Fruit fly (Drosophila melanogaster) whole organism, embryonic: ENCODE measurements at regions not wholly inside any gene's neighbourhood (a gene's known extent, or its start where the extent isn't known, plus 50 kb on each side); places are given as distances from the start of the nearest gene placed in this dataset.

ENCODE experiments used
- BtbVII ChIP-seq: fragments of 200-800 bp; sonication (Bioruptor generic); optimal IDR thresholded peaks from 3 replicates; lab custom pipeline; 2017; ENCODE audit warnings: missing biosample characterization, mild to moderate bottlenecking, missing genetic modification characterization
- CG10267 ChIP-seq: fragments of 200-800 bp; sonication (Bioruptor generic); optimal IDR thresholded peaks from 2 replicates; lab custom pipeline; 2018; ENCODE audit warnings: missing biosample characterization, mild to moderate bottlenecking, missing genetic modification characterization, moderate library complexity
- CG13624 ChIP-seq: fragments of 200-800 bp; sonication (Bioruptor generic); optimal IDR thresholded peaks from 2 replicates; lab custom pipeline; 2016; ENCODE audit warnings: missing biosample characterization, missing genetic modification characterization
- CG14050 ChIP-seq: fragments of 200-800 bp; sonication (Bioruptor generic); IDR thresholded peaks from 3 replicates; pipeline ENCODE4 v1.3.6; 2022; ENCODE audit warnings: missing biosample characterization, missing genetic modification characterization
- CG15073 ChIP-seq: fragments of 200-800 bp; sonication (Bioruptor generic); optimal IDR thresholded peaks from 2 replicates; lab custom pipeline; 2016; ENCODE audit warnings: missing biosample characterization, missing genetic modification characterization
- CG31441 ChIP-seq: fragments of 200-800 bp; sonication (Bioruptor generic); IDR thresholded peaks from 2 replicates; pipeline ENCODE4 v1.3.6; 2022; ENCODE audit warnings: missing biosample characterization, missing genetic modification characterization
- CG3163 ChIP-seq: fragments of 200-800 bp; sonication (Bioruptor generic); optimal IDR thresholded peaks from 3 replicates; lab custom pipeline; 2016; ENCODE audit warnings: missing biosample characterization, missing genetic modification characterization
- CG5180 ChIP-seq: fragments of 200-800 bp; sonication (Bioruptor generic); optimal IDR thresholded peaks from 3 replicates; lab custom pipeline; 2017; ENCODE audit warnings: missing biosample characterization, missing genetic modification characterization, mild to moderate bottlenecking, moderate library complexity, missing genetic modification reagents
- CG6765 ChIP-seq: fragments of 200-800 bp; sonication (Bioruptor generic); optimal IDR thresholded peaks from 3 replicates; lab custom pipeline; 2017; ENCODE audit warnings: missing biosample characterization, mild to moderate bottlenecking, missing genetic modification characterization
- CG8359 ChIP-seq: fragments of 200-800 bp; sonication (Bioruptor generic); optimal IDR thresholded peaks from 2 replicates; lab custom pipeline; 2017; ENCODE audit warnings: missing biosample characterization, mild to moderate bottlenecking, missing genetic modification characterization, borderline replicate concordance
- CG9797 ChIP-seq: fragments of 200-800 bp; sonication (Bioruptor generic); optimal IDR thresholded peaks from 3 replicates; lab custom pipeline; 2018; ENCODE audit warnings: missing biosample characterization, mild to moderate bottlenecking, missing genetic modification characterization
- CTCF ChIP-seq: fragments of 200-800 bp; sonication (Bioruptor generic); optimal IDR thresholded peaks from 2 replicates; lab custom pipeline; 2017; ENCODE audit warnings: missing biosample characterization, mild to moderate bottlenecking, missing genetic modification characterization, moderate library complexity
- CrebB ChIP-seq: fragments of 200-800 bp; sonication (Bioruptor generic); optimal IDR thresholded peaks from 3 replicates; lab custom pipeline; 2018; ENCODE audit warnings: missing biosample characterization, mild to moderate bottlenecking, missing genetic modification characterization
- Dref ChIP-seq: fragments of 200-800 bp; sonication (Bioruptor generic); IDR thresholded peaks from 2 replicates; pipeline ENCODE4 v1.3.6; 2022; ENCODE audit warnings: missing biosample characterization, missing genetic modification characterization
- Drgx ChIP-seq: fragments of 200-800 bp; sonication (Bioruptor generic); IDR thresholded peaks from 2 replicates; pipeline ENCODE4 v1.3.6; 2022; ENCODE audit warnings: missing biosample characterization, missing genetic modification characterization
- Ets65A ChIP-seq: fragments of 200-800 bp; sonication (Bioruptor generic); peaks from one replicate; lab custom pipeline; 2016; ENCODE audit warnings: missing biosample characterization, missing genetic modification characterization
- Hand ChIP-seq: fragments of 200-800 bp; sonication (Bioruptor generic); optimal IDR thresholded peaks from 2 replicates; lab custom pipeline; 2017; ENCODE audit warnings: mild to moderate bottlenecking, missing biosample characterization, missing genetic modification reagents, missing genetic modification characterization
- HmgD ChIP-seq: fragments of 200-800 bp; sonication (Bioruptor generic); optimal IDR thresholded peaks from 3 replicates; lab custom pipeline; 2016; ENCODE audit warnings: missing biosample characterization, missing genetic modification characterization
- Hmx ChIP-seq: fragments of 200-800 bp; sonication (Bioruptor generic); optimal IDR thresholded peaks from 2 replicates; lab custom pipeline; 2016; ENCODE audit warnings: missing biosample characterization, missing genetic modification characterization
- Lim3 ChIP-seq: fragments of 200-800 bp; sonication (Bioruptor generic); IDR thresholded peaks from 2 replicates; pipeline ENCODE4 v1.3.6; 2022; ENCODE audit warnings: missing biosample characterization, missing genetic modification characterization
- Med ChIP-seq: fragments of 200-800 bp; sonication (Bioruptor generic); peaks from one replicate; lab custom pipeline; 2016; ENCODE audit warnings: missing biosample characterization, missing genetic modification characterization, mild to moderate bottlenecking, inconsistent platforms, moderate library complexity
- NC2α ChIP-seq: fragments of 200-800 bp; sonication (Bioruptor generic); optimal IDR thresholded peaks from 2 replicates; lab custom pipeline; 2016; ENCODE audit warnings: missing biosample characterization, missing genetic modification characterization
- Nf-YC ChIP-seq: fragments of 200-800 bp; optimal IDR thresholded peaks from 3 replicates; lab custom pipeline; 2019; ENCODE audit warnings: missing biosample characterization, mild to moderate bottlenecking, missing genetic modification characterization, moderate library complexity
- Optix ChIP-seq: fragments of 200-800 bp; sonication (Bioruptor generic); IDR thresholded peaks from 3 replicates; pipeline ENCODE4 v1.3.6; 2022; ENCODE audit warnings: missing biosample characterization, missing genetic modification characterization
- Rfx ChIP-seq: fragments of 200-800 bp; sonication (Bioruptor generic); IDR thresholded peaks from 2 replicates; pipeline ENCODE4 v1.3.6; 2022; ENCODE audit warnings: missing biosample characterization, missing genetic modification characterization
- Side ChIP-seq: fragments of 200-800 bp; sonication (Bioruptor generic); optimal IDR thresholded peaks from 2 replicates; lab custom pipeline; 2016; ENCODE audit warnings: missing biosample characterization, missing genetic modification characterization
- Trl ChIP-seq, 3 experiments: fragments of >200 bp in 2 of 3; fragments of 200-800 bp in 1 of 3; sonication (Bioruptor generic) in 1 of 3; optimal IDR thresholded peaks; 2 replicates in 1 of 3; 3 replicates in 2 of 3; lab custom pipeline; 2016 to 2017; ENCODE audit warnings: missing biosample characterization in 1 of 3, missing genetic modification characterization in 1 of 3
- amos ChIP-seq: fragments of 200-800 bp; sonication (Bioruptor generic); IDR thresholded peaks from 2 replicates; pipeline ENCODE4 v1.3.6; 2022; ENCODE audit warnings: missing biosample characterization, missing genetic modification characterization; ENCODE audit not compliant: partially characterized antibody
- ase ChIP-seq: fragments of 200-800 bp; sonication (Bioruptor generic); IDR thresholded peaks from 3 replicates; pipeline ENCODE4 v1.3.6; 2022; ENCODE audit warnings: missing biosample characterization, missing genetic modification characterization
- bowl ChIP-seq: fragments of 200-800 bp; sonication (Bioruptor generic); IDR thresholded peaks from 2 replicates; pipeline ENCODE4 v1.3.6; 2022; ENCODE audit warnings: missing biosample characterization, missing genetic modification characterization
- bsh ChIP-seq, 2 experiments: fragments of 200-800 bp; sonication (Bioruptor generic); optimal IDR thresholded peaks; 2 replicates each; lab custom pipeline; 2017 to 2018; ENCODE audit warnings: mild to moderate bottlenecking in 2 of 2, missing biosample characterization in 2 of 2, missing genetic modification characterization in 2 of 2, moderate library complexity in 1 of 2
- corto ChIP-seq: fragments of 200-800 bp; sonication (Bioruptor generic); optimal IDR thresholded peaks from 2 replicates; lab custom pipeline; 2016; ENCODE audit warnings: missing biosample characterization, mild to moderate bottlenecking, missing genetic modification characterization, moderate library complexity
- crol ChIP-seq: fragments of 200-800 bp; sonication (Bioruptor generic); IDR thresholded peaks from 2 replicates; pipeline ENCODE4 v1.3.6; 2022; ENCODE audit warnings: missing biosample characterization, missing genetic modification characterization
- ems ChIP-seq: fragments of 200-800 bp; sonication (Bioruptor generic); optimal IDR thresholded peaks from 3 replicates; lab custom pipeline; 2016; ENCODE audit warnings: missing biosample characterization, missing genetic modification characterization
- gt ChIP-seq: fragments of 200-800 bp; sonication (Bioruptor generic); IDR thresholded peaks from 2 replicates; pipeline ENCODE4 v1.3.6; 2022; ENCODE audit warnings: missing biosample characterization, missing genetic modification characterization
- hkb ChIP-seq, 2 experiments: fragments of 200-800 bp in 1 of 2; fragments of >200 bp in 1 of 2; sonication (Bioruptor generic) in 1 of 2; IDR thresholded peaks in 1 of 2; optimal IDR thresholded peaks in 1 of 2; 2 replicates each; pipeline versions ENCODE4 v1.3.6 to Lab custom; 2017 to 2022; ENCODE audit warnings: missing biosample characterization in 1 of 2, missing genetic modification characterization in 1 of 2
- ind ChIP-seq: fragments of 200-800 bp; sonication (Bioruptor generic); optimal IDR thresholded peaks from 3 replicates; lab custom pipeline; 2016; ENCODE audit warnings: missing biosample characterization, missing genetic modification characterization
- pnt ChIP-seq: fragments of 200-800 bp; sonication (Bioruptor generic); optimal IDR thresholded peaks from 3 replicates; lab custom pipeline; 2016; ENCODE audit warnings: missing biosample characterization, missing genetic modification characterization
- row ChIP-seq: fragments of 200-800 bp; sonication (Bioruptor generic); IDR thresholded peaks from 3 replicates; pipeline ENCODE4 v1.3.6; 2022; ENCODE audit warnings: missing biosample characterization, missing genetic modification characterization
- sens ChIP-seq: fragments of 200-800 bp; sonication (Bioruptor generic); peaks from one replicate; lab custom pipeline; 2016; ENCODE audit warnings: missing biosample characterization, missing genetic modification characterization
- shn ChIP-seq: fragments of 200-800 bp; sonication (Bioruptor generic); optimal IDR thresholded peaks from 3 replicates; lab custom pipeline; 2016; ENCODE audit warnings: missing biosample characterization, missing genetic modification characterization
- sima ChIP-seq: fragments of 200-800 bp; sonication (Bioruptor generic); optimal IDR thresholded peaks from 2 replicates; lab custom pipeline; 2016; ENCODE audit warnings: missing biosample characterization, missing genetic modification characterization
- sob ChIP-seq: fragments of 200-800 bp; sonication (Bioruptor generic); IDR thresholded peaks from 2 replicates; pipeline ENCODE4 v1.3.6; 2022; ENCODE audit warnings: missing biosample characterization, missing genetic modification characterization
- sug ChIP-seq: fragments of 200-800 bp; optimal IDR thresholded peaks from 2 replicates; lab custom pipeline; 2019; ENCODE audit warnings: missing biosample characterization, mild to moderate bottlenecking, missing genetic modification characterization, moderate library complexity
- yki ChIP-seq: fragments of >200 bp; optimal IDR thresholded peaks from 3 replicates; lab custom pipeline; 2018
- z ChIP-seq: fragments of 200-800 bp; sonication (Bioruptor generic); IDR thresholded peaks from 3 replicates; pipeline ENCODE4 v1.3.6; 2022; ENCODE audit warnings: missing biosample characterization, missing genetic modification characterization
- zen2 ChIP-seq: fragments of 200-800 bp; sonication (Bioruptor generic); IDR thresholded peaks from 3 replicates; pipeline ENCODE4 v1.3.6; 2022; ENCODE audit warnings: missing biosample characterization, missing genetic modification characterization; ENCODE audit not compliant: partially characterized antibody
- zfh2 ChIP-seq: fragments of 200-800 bp; sonication (Bioruptor generic); optimal IDR thresholded peaks from 2 replicates; lab custom pipeline; 2016; ENCODE audit warnings: missing biosample characterization, missing genetic modification characterization

DNA sequence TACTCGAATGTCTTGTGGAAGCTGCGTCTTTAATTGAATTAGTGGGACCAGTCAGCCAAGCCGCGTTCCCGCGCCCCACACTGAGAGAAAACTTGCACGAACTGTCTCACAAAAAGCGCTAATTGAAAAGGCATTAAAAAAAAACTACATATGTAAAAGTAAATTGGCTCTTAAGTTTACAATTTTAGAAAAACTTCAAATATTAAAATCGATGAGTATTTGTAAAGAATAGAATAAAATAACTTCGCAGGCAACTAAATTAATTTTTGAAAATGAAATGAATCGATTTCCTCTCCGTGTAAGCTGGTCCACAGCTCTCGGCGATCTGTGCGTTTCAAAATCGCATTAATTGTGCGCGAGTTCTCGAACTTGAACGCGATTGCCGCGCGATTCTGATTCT, 53.5 kb downstream of the CG12479 start:
- TF ChIP-seq Optix (GFP tag; lab: Robert Waterston, UW) (no peak), CG8359 (GFP tag; lab: Kevin White, UChicago) (peak; percentile 71), sug (tag; lab: Kevin White, UChicago) (no peak), bowl (no peak), row (0 out of 3 replicates have a peak, but pooled peaks have one; percentile 10), Dref (no peak), sens (peak; percentile 39), Drgx (GFP tag; lab: Robert Waterston, UW) (0 out of 2 replicates have a peak, but pooled peaks have one; percentile 22), gt (no peak)
- TF ChIP-seq, all 482 proteins: peak for 4

DNA sequence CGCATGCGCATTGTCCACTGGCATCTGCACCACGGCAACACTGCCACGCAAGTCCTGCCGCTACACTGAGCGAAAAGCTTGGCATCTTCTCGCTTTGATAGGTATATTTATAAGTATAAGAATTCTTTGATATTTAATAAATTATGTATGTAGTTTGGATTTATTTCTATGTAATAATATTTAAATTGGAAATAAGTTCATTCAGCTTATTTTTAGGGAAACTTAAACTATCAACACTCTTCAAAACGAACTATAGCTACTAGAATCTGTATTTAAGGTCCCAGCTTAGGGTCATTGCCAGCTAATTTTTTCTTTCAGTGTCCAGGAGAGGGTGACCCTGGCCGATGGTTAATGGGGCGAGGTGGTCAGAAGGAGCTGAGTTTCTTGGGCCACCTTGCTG, 60.3 kb downstream of the CG12479 start:
- no peak for TF ChIP-seq CG31441 (GFP tag; lab: Robert Waterston, UW)
- TF ChIP-seq amos = no peak
- no peak for TF ChIP-seq CG6765 (GFP tag; lab: Kevin White, UChicago)
- no peak for TF ChIP-seq Hmx (GFP tag; lab: Kevin White, UChicago)
- no peak for TF ChIP-seq Nf-YC (tag; lab: Kevin White, UChicago)
- TF ChIP-seq Ets65A (GFP tag; lab: Kevin White, UChicago) = no peak
- TF ChIP-seq CG5180 (GFP tag; lab: Kevin White, UChicago) = no peak
- no peak for TF ChIP-seq CrebB (tag; lab: Kevin White, UChicago)
- TF ChIP-seq zfh2 (GFP tag; lab: Kevin White, UChicago) = no peak
- no peak for TF ChIP-seq sima (GFP tag; lab: Kevin White, UChicago)
- no peak for TF ChIP-seq corto (GFP tag; lab: Kevin White, UChicago)
- TF ChIP-seq sens = no peak
- TF ChIP-seq Med (GFP tag; lab: Kevin White, UChicago) = no peak
- TF ChIP-seq Rfx (GFP tag; lab: Robert Waterston, UW) = no peak
- TF ChIP-seq CG15073 (GFP tag; lab: Kevin White, UChicago) = no peak
- TF ChIP-seq pnt = no peak

DNA sequence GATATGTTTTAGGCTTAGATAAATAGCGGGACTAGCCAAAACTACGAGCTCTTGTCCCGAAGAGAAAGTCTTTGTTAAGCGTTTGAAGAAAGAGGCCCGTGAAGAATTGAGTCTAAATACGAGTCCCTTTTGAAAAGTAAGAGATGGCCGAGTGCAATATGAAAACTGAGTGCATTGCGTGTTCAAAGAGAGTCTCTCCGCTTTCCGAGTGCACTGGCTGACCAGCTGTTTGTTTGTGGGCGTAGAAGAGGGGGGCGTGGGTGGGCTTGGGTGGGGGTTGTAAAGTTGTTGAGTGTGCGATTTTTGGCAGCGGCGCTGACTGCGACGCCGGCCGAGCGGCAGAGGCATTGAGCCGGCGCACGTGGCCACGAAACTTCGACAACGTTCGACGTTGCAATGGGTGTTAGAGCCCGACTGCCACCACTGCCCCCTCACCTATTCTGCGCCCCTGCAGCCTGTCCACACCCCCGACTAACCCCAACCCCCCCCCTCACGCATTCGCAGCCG, 68.1 kb downstream of the CG12479 start:
- TF ChIP-seq Trl (optimal IDR thresholded peaks at IDR 0.05; lab: Kevin White, UChicago) (peak in 1 of 2 experiments; percentile 39), Trl (GFP tag; optimal IDR thresholded peaks at IDR 0.05; lab: Kevin White, UChicago) (no peak), z (GFP tag; lab: Robert Waterston, UW) (peak; percentile 91), CG14050 (GFP tag; lab: Robert Waterston, UW) (no peak), CG13624 (no peak), crol (GFP tag; lab: Robert Waterston, UW) (peak; percentile 56)
- TF ChIP-seq, all 482 proteins: peak for 3

DNA sequence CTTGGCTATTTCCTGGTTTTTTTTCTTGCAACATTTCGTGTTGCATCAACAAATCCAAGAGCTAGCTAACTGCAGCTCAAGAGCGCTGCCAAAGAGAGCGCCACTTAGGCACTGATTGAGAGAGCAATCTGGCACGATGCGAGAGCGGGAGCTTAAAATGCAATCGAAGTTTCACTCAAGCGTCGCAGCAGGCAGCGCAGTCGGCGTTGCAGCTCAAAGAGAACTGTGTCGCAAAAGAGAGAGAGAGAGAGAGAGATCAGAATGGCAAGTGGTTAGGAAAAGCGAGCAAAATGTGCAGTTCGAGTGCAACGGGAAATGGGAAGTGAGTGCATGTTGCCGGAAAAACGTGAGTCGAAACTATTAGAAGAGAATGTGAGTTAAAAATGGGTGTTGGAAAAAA, 69.1 kb downstream of the CG12479 start:
- no peak for TF ChIP-seq ase
- TF ChIP-seq hkb (optimal IDR thresholded peaks at IDR 0.05; lab: Kevin White, UChicago) = no peak
- TF ChIP-seq hkb (GFP tag; IDR thresholded peaks at IDR 0.05; lab: Robert Waterston, UW) = no peak
- peak; percentile 96 for TF ChIP-seq z (GFP tag; lab: Robert Waterston, UW)
- peak; percentile 21; the same call in 1 of the 3 replicates for TF ChIP-seq zen2
- no peak for TF ChIP-seq BtbVII (GFP tag; lab: Kevin White, UChicago)
- TF ChIP-seq sob (GFP tag; lab: Robert Waterston, UW) = no peak
- peak in 1 of 2 experiments; percentile 30 for TF ChIP-seq bsh (GFP tag; optimal IDR thresholded peaks at IDR 0.05; lab: Kevin White, UChicago)
- peak; percentile 63 for TF ChIP-seq CG3163 (GFP tag; lab: Kevin White, UChicago)
- no peak for TF ChIP-seq CG10267 (tag; lab: Kevin White, UChicago)
- TF ChIP-seq Hand (GFP tag; lab: Kevin White, UChicago) = no peak
- no peak for TF ChIP-seq ind (GFP tag; lab: Kevin White, UChicago)
- TF ChIP-seq ems (GFP tag; lab: Kevin White, UChicago) = no peak
- no peak for TF ChIP-seq CTCF
- TF ChIP-seq CG9797 = no peak
- TF ChIP-seq HmgD (GFP tag; lab: Kevin White, UChicago) = no peak
- TF ChIP-seq yki (lab: Kevin White, UChicago) = peak; percentile 55
- TF ChIP-seq Side (GFP tag; lab: Kevin White, UChicago) = no peak
- TF ChIP-seq shn (GFP tag; lab: Kevin White, UChicago) = no peak
- no peak for TF ChIP-seq NC2α
- no peak for TF ChIP-seq Lim3
- TF ChIP-seq Trl (optimal IDR thresholded peaks at IDR 0.05; lab: Kevin White, UChicago) = peak; percentile 7 to 74
- no peak for TF ChIP-seq Trl (GFP tag; optimal IDR thresholded peaks at IDR 0.05; lab: Kevin White, UChicago)
